Worm (Caenorhabditis elegans): Measurements from ENCODE around the gene srg-68.

ce11 chrV:5511720-5512119 is 46.5 kb upstream of the srg-68 start:
- TF ChIP-seq aly-2 (tag; optimal IDR thresholded peaks at IDR 0.05), result no peak
- TF ChIP-seq nhr-11 (tag; optimal IDR thresholded peaks at IDR 0.05), result no peak

Measured in whole organism, L2 larva.